Worm (Caenorhabditis elegans) whole organism, L2 larva: ENCODE measurements around the gene F44B9.8.

Experiments
- C34F6.9 ChIP-seq: fragments of 150-350 bp; optimal IDR thresholded peaks from 2 replicates; lab custom pipeline; 2014; ENCODE audit warnings: missing biosample characterization, missing genetic modification characterization
- ZK546.5 ChIP-seq: sonication (generic microtip); optimal IDR thresholded peaks from 2 replicates; lab custom pipeline; 2017; ENCODE audit warnings: missing biosample characterization, missing genetic modification characterization
- alr-1 ChIP-seq: fragments of 150-350 bp; optimal IDR thresholded peaks from 2 replicates; lab custom pipeline; 2014; ENCODE audit warnings: missing biosample characterization, missing genetic modification characterization
- aly-2 ChIP-seq: fragments of 150-350 bp; optimal IDR thresholded peaks from 2 replicates; lab custom pipeline; 2014; ENCODE audit warnings: missing biosample characterization, missing genetic modification characterization
- ama-1 ChIP-seq: fragments of 150-350 bp; optimal IDR thresholded peaks from 2 replicates; lab custom pipeline; 2018; ENCODE audit warnings: inconsistent platforms
- blmp-1 ChIP-seq: sonication (generic microtip); optimal IDR thresholded peaks from 2 replicates; lab custom pipeline; 2017; ENCODE audit warnings: missing genetic modification characterization, mild to moderate bottlenecking, missing compliant biosample characterization, antibody characterized with exemption, moderate library complexity; ENCODE audit not compliant: insufficient read depth
- ceh-16 ChIP-seq: fragments of 150-350 bp; optimal IDR thresholded peaks from 2 replicates; lab custom pipeline; 2014; ENCODE audit warnings: missing biosample characterization, missing genetic modification characterization
- ceh-82 ChIP-seq: fragments of 150-350 bp; optimal IDR thresholded peaks from 2 replicates; lab custom pipeline; 2014; ENCODE audit warnings: missing biosample characterization, missing genetic modification characterization
- dmd-4 ChIP-seq: sonication (generic microtip); optimal IDR thresholded peaks from 2 replicates; lab custom pipeline; 2017; ENCODE audit warnings: missing biosample characterization, missing genetic modification characterization
- elt-3 ChIP-seq: sonication (generic microtip); optimal IDR thresholded peaks from 2 replicates; lab custom pipeline; 2017; ENCODE audit warnings: missing biosample characterization, missing genetic modification characterization
- fos-1 ChIP-seq: fragments of 150-350 bp; optimal IDR thresholded peaks from 2 replicates; lab custom pipeline; 2014; ENCODE audit warnings: missing biosample characterization, missing genetic modification characterization
- gmeb-1 ChIP-seq: fragments of 150-350 bp; optimal IDR thresholded peaks from 2 replicates; lab custom pipeline; 2014; ENCODE audit warnings: missing biosample characterization, missing genetic modification characterization
- lin-11 ChIP-seq: fragments of 150-350 bp; sonication (generic microtip); optimal IDR thresholded peaks from 2 replicates; lab custom pipeline; 2014; ENCODE audit warnings: missing biosample characterization, missing genetic modification characterization, inconsistent platforms, mixed read lengths
- lin-13 ChIP-seq: fragments of 150-350 bp; optimal IDR thresholded peaks from 2 replicates; lab custom pipeline; 2014; ENCODE audit warnings: missing biosample characterization, missing genetic modification reagents, missing genetic modification characterization
- lin-39 ChIP-seq: fragments of 150-350 bp; optimal IDR thresholded peaks from 2 replicates; lab custom pipeline; 2014; ENCODE audit warnings: missing biosample characterization, missing genetic modification reagents, missing genetic modification characterization
- lsy-2 ChIP-seq, 2 experiments: fragments of 150-350 bp in 1 of 2; sonication (generic microtip) in 1 of 2; optimal IDR thresholded peaks; 2 replicates each; lab custom pipeline; 2014 to 2017; ENCODE audit warnings: missing biosample characterization in 2 of 2, missing genetic modification characterization in 2 of 2
- mab-5 ChIP-seq: fragments of 150-350 bp; optimal IDR thresholded peaks from 2 replicates; lab custom pipeline; 2014; ENCODE audit warnings: missing biosample characterization, missing genetic modification characterization
- mdl-1 ChIP-seq, 2 experiments: fragments of 150-350 bp in 1 of 2; sonication (generic microtip) in 1 of 2; optimal IDR thresholded peaks; 2 replicates each; lab custom pipeline; 2017; ENCODE audit warnings: missing biosample characterization in 2 of 2, missing genetic modification characterization in 2 of 2
- nhr-11 ChIP-seq: fragments of 150-350 bp; optimal IDR thresholded peaks from 2 replicates; lab custom pipeline; 2014; ENCODE audit warnings: missing biosample characterization, missing genetic modification characterization
- nhr-129 ChIP-seq: fragments of 150-350 bp; optimal IDR thresholded peaks from 2 replicates; lab custom pipeline; 2014; ENCODE audit warnings: missing biosample characterization, missing genetic modification characterization
- nhr-21 ChIP-seq: fragments of 150-350 bp; optimal IDR thresholded peaks from 2 replicates; lab custom pipeline; 2014; ENCODE audit warnings: missing biosample characterization, missing genetic modification characterization
- nhr-23 ChIP-seq: fragments of 150-350 bp; optimal IDR thresholded peaks from 2 replicates; lab custom pipeline; 2014; ENCODE audit warnings: missing biosample characterization, missing genetic modification reagents, missing genetic modification characterization
- nhr-237 ChIP-seq: fragments of 150-350 bp; optimal IDR thresholded peaks from 2 replicates; lab custom pipeline; 2014; ENCODE audit warnings: missing biosample characterization, missing genetic modification characterization
- nhr-25 ChIP-seq: fragments of 150-350 bp; sonication (generic microtip); optimal IDR thresholded peaks from 3 replicates; lab custom pipeline; 2014; ENCODE audit warnings: missing biosample characterization, missing genetic modification characterization
- nhr-77 ChIP-seq: fragments of 150-350 bp; optimal IDR thresholded peaks from 2 replicates; lab custom pipeline; 2014; ENCODE audit warnings: missing biosample characterization, missing genetic modification characterization
- peb-1 ChIP-seq: fragments of 150-350 bp; optimal IDR thresholded peaks from 2 replicates; lab custom pipeline; 2014; ENCODE audit warnings: missing biosample characterization, missing genetic modification characterization
- skn-1 ChIP-seq: sonication (generic microtip); optimal IDR thresholded peaks from 2 replicates; lab custom pipeline; 2017; ENCODE audit warnings: missing biosample characterization, missing genetic modification characterization
- sma-3 ChIP-seq: sonication (generic microtip); optimal IDR thresholded peaks from 2 replicates; lab custom pipeline; 2016; ENCODE audit warnings: missing genetic modification reagents, missing genetic modification characterization, missing compliant biosample characterization
- sma-9 ChIP-seq, 2 experiments: fragments of 150-350 bp in 1 of 2; sonication (generic microtip) in 1 of 2; optimal IDR thresholded peaks; 2 replicates each; lab custom pipeline; 2014 to 2016; ENCODE audit warnings: missing genetic modification characterization in 2 of 2, mild to moderate bottlenecking in 1 of 2, missing biosample characterization in 1 of 2, missing compliant biosample characterization in 1 of 2, missing genetic modification reagents in 1 of 2, moderate library complexity in 1 of 2
- unc-39 ChIP-seq: fragments of 150-350 bp; optimal IDR thresholded peaks from 2 replicates; lab custom pipeline; 2014; ENCODE audit warnings: missing biosample characterization, missing genetic modification characterization
- unc-55 ChIP-seq: fragments of 150-350 bp; sonication (generic microtip); optimal IDR thresholded peaks from 3 replicates; lab custom pipeline; 2014; ENCODE audit warnings: missing biosample characterization, missing genetic modification reagents, missing genetic modification characterization
- unc-62 ChIP-seq: fragments of 150-350 bp; optimal IDR thresholded peaks from 2 replicates; lab custom pipeline; 2014; ENCODE audit warnings: missing biosample characterization, missing genetic modification reagents, missing genetic modification characterization
- ztf-1 ChIP-seq: fragments of 200-800 bp; sonication (Bioruptor generic); conservative IDR thresholded peaks from 2 replicates; pipeline ENCODE4 v1.3.6; 2022; ENCODE audit warnings: missing genetic modification characterization, missing compliant biosample characterization
- ztf-11 ChIP-seq: sonication (generic microtip); optimal IDR thresholded peaks from 2 replicates; lab custom pipeline; 2017; ENCODE audit warnings: missing biosample characterization, missing genetic modification characterization
- ztf-4 ChIP-seq: fragments of 150-350 bp; optimal IDR thresholded peaks from 2 replicates; lab custom pipeline; 2014; ENCODE audit warnings: missing biosample characterization, missing genetic modification characterization

F44B9.8 gene

DNA sequence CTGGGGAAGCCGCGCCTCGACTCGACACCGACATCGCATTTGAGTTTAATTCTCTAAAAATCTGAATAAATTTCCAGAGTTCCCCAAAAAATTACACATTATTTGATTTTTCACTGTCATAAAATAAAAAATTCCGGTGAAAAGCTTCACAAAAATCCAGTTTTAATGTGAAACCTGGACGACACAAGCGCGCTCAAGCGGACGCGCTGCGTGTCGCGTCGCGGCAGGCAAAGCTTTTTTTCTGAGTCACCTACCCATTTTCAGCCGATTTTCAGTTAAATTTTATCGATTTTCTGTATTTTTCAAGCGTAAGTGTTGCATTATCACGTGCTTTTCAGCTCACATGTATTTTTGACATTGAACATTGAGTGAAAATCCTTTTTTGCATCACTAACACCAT lies 19.7 kb downstream of the F44B9.8 start, which contains the start of gene cit-1.1:
Gene cit-1.1 (minus strand): TSS at position 53 of the 400 bp plus-strand sequence.
- peak; percentile 51 for TF ChIP-seq unc-55
- TF ChIP-seq lsy-2 (tag; optimal IDR thresholded peaks at IDR 0.05; lab: Kevin White, UChicago), result peak in 1 of 2 experiments; percentile 39
- no peak for TF ChIP-seq nhr-129 (tag; lab: Kevin White, UChicago)
- TF ChIP-seq fos-1 (tag; lab: Kevin White, UChicago), result peak; percentile 58
- no peak for TF ChIP-seq ceh-82 (tag; lab: Kevin White, UChicago)
- peak; percentile 1 for TF ChIP-seq lin-11 (tag; lab: Kevin White, UChicago)
- TF ChIP-seq ama-1, result peak; percentile 54
- no peak for TF ChIP-seq blmp-1 (tag; lab: Kevin White, UChicago)
- no peak for TF ChIP-seq ztf-11 (tag; lab: Kevin White, UChicago)
- peak; percentile 53 for TF ChIP-seq C34F6.9 (tag; lab: Kevin White, UChicago)
- TF ChIP-seq, all 48 proteins: peak for 6

DNA sequence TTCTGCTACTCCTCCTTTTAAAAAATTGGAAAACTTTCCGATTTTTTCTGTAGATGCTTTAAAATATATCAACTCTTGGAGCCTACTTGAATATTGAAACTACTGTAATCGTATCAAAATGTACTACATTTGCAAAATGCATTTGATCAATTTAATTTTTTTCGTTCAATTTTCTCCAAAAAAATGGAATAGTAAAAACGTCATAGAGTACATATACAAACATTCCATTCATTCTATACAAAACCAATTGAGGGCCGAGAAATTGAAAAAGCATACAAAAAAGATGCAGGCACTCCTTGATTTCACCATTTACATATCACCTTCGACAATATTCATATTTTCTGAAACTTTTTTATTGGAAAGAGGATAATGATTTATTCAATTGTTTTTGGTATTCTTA lies 25.4 kb downstream of the F44B9.8 start, which contains the start of gene C06G4.6:
Gene C06G4.6 (plus strand): TSS at position 301 of the 400 bp plus-strand sequence.
- TF ChIP-seq nhr-25 (no peak), nhr-21 (tag; lab: Kevin White, UChicago) (no peak), nhr-237 (no peak), lin-39 (tag; lab: Kevin White, UChicago) (no peak), ZK546.5 (tag; lab: Kevin White, UChicago) (no peak), ceh-82 (tag; lab: Kevin White, UChicago) (no peak)

DNA sequence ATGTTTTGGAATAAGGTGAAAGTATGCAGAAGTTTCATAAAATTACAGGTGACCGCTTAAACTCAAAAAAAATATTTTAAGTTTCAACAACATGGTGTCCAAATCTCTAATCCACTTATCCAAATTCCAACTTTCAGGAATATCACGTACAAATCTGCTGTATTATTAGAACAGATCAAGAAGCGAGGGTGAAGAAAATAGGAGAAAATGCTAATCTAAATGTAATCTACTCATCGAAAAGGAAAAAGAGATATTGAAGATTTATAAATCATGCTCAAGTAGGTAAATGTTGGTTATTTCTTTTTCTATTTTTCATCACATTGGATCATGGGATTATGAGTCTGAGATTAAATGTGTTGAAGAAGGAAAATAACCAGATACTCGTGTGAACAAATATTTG lies 27.9 kb downstream of the F44B9.8 start:
- TF ChIP-seq unc-62 (GFP tag; lab: Kevin White, UChicago), result no peak
- no peak for TF ChIP-seq dmd-4
- no peak for TF ChIP-seq blmp-1 (tag; lab: Kevin White, UChicago)
- TF ChIP-seq peb-1 (tag; lab: Kevin White, UChicago), result no peak
- no peak for TF ChIP-seq ceh-16 (tag; lab: Kevin White, UChicago)
- no peak for TF ChIP-seq ZK546.5 (tag; lab: Kevin White, UChicago)
- no peak for TF ChIP-seq nhr-77 (tag; lab: Kevin White, UChicago)
- no peak for TF ChIP-seq nhr-23 (tag; lab: Kevin White, UChicago)
- TF ChIP-seq, all 48 proteins: peak for 0

DNA sequence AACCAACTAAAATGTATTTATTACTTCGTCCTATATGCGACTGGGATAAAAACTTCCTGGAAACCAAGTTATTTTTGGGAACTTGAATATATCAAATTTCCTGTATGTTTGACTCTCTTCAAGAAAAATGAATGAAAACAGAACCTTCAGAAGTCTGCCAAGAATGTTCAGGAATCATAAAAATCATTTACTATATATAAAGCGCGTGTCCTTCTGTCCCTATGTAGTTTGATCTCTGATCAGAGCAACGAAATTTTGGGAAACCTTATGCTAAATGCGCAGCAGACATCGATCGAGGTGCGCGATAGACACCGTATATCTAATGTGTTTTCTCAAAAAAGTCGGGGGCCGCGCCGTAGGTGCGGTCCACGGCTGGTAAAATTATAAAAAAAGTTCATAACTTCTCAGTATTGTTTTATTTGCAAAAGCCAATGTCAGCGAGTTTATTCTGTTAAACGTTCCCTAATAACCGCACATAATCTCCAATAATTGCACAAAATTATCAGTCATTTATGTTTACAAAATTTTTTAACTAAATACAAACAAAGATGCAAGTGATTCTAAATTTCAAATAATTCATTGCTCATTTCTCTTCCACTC lies 31.9 kb downstream of the F44B9.8 start:
- TF ChIP-seq elt-3 (tag; lab: Kevin White, UChicago) (no peak), gmeb-1 (tag; lab: Kevin White, UChicago) (no peak), fos-1 (tag; lab: Kevin White, UChicago) (no peak), unc-62 (GFP tag; lab: Kevin White, UChicago) (no peak)
- TF ChIP-seq, all 48 proteins: peak for 0

DNA sequence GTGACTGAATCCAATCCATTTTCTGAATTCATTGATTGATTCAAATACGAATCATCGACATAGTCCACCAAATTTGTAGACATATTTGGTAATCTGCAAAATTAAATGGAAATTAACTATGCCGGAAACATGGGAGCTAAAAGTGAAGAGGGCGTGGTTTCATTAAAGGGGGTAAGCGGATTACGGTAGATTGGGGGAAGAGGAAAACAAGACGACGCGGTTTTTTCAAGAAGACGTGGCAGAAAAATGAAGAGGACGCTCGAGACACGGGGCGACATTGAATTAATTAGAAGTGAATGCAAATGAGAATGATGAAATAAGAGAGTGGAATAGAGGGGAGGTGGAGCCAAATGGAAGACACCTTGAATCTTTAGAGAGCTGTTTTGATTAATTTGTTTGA lies 33.1 kb downstream of the F44B9.8 start, which contains the start of gene npr-17:
Gene npr-17 (minus strand): TSS at position 101 of the 400 bp plus-strand sequence.
- TF ChIP-seq nhr-11 (no peak), unc-55 (no peak), skn-1 (tag; lab: Kevin White, UChicago) (no peak), lin-13 (GFP tag; lab: Kevin White, UChicago) (no peak), unc-39 (no peak), mdl-1 (tag; optimal IDR thresholded peaks at IDR 0.05; lab: Kevin White, UChicago) (no peak), aly-2 (tag; lab: Kevin White, UChicago) (no peak), ztf-4 (tag; lab: Kevin White, UChicago) (no peak), ceh-16 (tag; lab: Kevin White, UChicago) (no peak)

DNA sequence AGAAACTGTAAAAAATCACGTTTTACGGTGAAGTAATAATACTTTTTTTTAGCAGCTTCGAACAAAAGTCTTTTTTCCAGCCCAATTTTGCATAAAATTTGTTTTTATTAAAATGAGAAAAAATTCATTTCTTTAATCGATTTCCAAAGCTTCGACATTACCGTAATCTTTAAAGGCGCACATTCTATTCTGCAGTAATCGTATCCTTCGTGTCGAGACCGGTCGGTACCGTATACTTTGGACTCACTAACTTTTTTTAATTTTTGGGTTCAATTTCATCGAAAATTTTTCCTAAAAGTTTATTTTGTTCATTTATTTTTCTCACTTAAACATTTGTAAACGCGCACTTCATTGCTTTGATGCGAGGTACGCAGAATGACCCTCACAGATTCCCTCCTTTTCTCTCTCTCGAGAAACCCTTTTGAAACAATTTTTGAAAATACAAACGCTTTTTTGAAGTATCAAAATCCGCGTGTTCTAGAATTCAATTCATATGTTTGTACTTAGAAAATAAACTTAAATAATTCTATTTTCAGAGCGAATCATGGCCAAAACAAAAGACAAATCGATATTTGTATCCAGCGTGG lies 42.8 kb downstream of the F44B9.8 start, which contains the start of gene hrpk-2:
Gene hrpk-2 (plus strand): TSS at position 537 of the 587 bp plus-strand sequence.
- TF ChIP-seq alr-1 (tag; lab: Kevin White, UChicago) (no peak), sma-3 (no peak), lin-39 (tag; lab: Kevin White, UChicago) (no peak), ztf-1 (GFP tag; lab: Robert Waterston, UW) (no peak), fos-1 (tag; lab: Kevin White, UChicago) (no peak), ceh-82 (tag; lab: Kevin White, UChicago) (no peak), nhr-129 (tag; lab: Kevin White, UChicago) (no peak), sma-9 (GFP tag; optimal IDR thresholded peaks at IDR 0.05; lab: Kevin White, UChicago) (no peak), sma-9 (tag; optimal IDR thresholded peaks at IDR 0.05; lab: Kevin White, UChicago) (no peak), lsy-2 (tag; optimal IDR thresholded peaks at IDR 0.05; lab: Kevin White, UChicago) (no peak), ama-1 (no peak), lin-13 (GFP tag; lab: Kevin White, UChicago) (no peak), peb-1 (tag; lab: Kevin White, UChicago) (no peak), mab-5 (tag; lab: Kevin White, UChicago) (no peak), nhr-77 (tag; lab: Kevin White, UChicago) (no peak), ztf-4 (tag; lab: Kevin White, UChicago) (no peak)
